Worm (Caenorhabditis elegans) whole organism, late embryonic: ENCODE results near the gene unc-39.
A peak's percentile ranks its signal among the peaks of the same experiment; 100 is the strongest.

Source experiments
- C08G9.2 ChIP-seq: sonication (generic microtip); optimal IDR thresholded peaks from 2 replicates; lab custom pipeline; 2016; ENCODE audit warnings: mild to moderate bottlenecking, missing genetic modification characterization, moderate library complexity, missing compliant biosample characterization
- C38D4.7 ChIP-seq: fragments of 200-800 bp; sonication (Bioruptor generic); optimal IDR thresholded peaks from 2 replicates; lab custom pipeline; 2018; ENCODE audit warnings: mild to moderate bottlenecking, missing genetic modification characterization, moderate library complexity, missing compliant biosample characterization
- K09A11.1 ChIP-seq: sonication (generic microtip); optimal IDR thresholded peaks from 2 replicates; lab custom pipeline; 2017; ENCODE audit warnings: antibody characterized with exemption, mild to moderate bottlenecking, missing genetic modification characterization, missing compliant biosample characterization; ENCODE audit not compliant: insufficient read depth
- ahr-1 ChIP-seq: sonication (generic microtip); optimal IDR thresholded peaks from 2 replicates; lab custom pipeline; 2016; ENCODE audit warnings: missing genetic modification characterization, missing compliant biosample characterization
- ama-1 ChIP-seq: fragments of 150-350 bp; optimal IDR thresholded peaks from 2 replicates; lab custom pipeline; 2014
- ceh-18 ChIP-seq: sonication (generic microtip); optimal IDR thresholded peaks from 2 replicates; lab custom pipeline; 2016; ENCODE audit warnings: missing genetic modification characterization, missing compliant biosample characterization
- ceh-19 ChIP-seq: fragments of 200-800 bp; sonication (Bioruptor generic); optimal IDR thresholded peaks from 2 replicates; lab custom pipeline; 2018; ENCODE audit warnings: mild to moderate bottlenecking, missing genetic modification characterization, missing compliant biosample characterization
- ceh-2 ChIP-seq: sonication (generic microtip); optimal IDR thresholded peaks from 2 replicates; lab custom pipeline; 2016; ENCODE audit warnings: missing genotype, missing genetic modification characterization, missing compliant biosample characterization
- ceh-22 ChIP-seq: sonication (generic microtip); optimal IDR thresholded peaks from 2 replicates; lab custom pipeline; 2017; ENCODE audit warnings: missing biosample characterization, missing genetic modification characterization
- ceh-24 ChIP-seq: sonication (generic microtip); optimal IDR thresholded peaks from 2 replicates; lab custom pipeline; 2016; ENCODE audit warnings: mild to moderate bottlenecking, missing genetic modification characterization, missing compliant biosample characterization
- ceh-30 ChIP-seq: fragments of 150-350 bp; optimal IDR thresholded peaks from 2 replicates; lab custom pipeline; 2014; ENCODE audit warnings: missing biosample characterization, missing genetic modification characterization
- ceh-31 ChIP-seq: sonication (generic microtip); optimal IDR thresholded peaks from 2 replicates; lab custom pipeline; 2016; ENCODE audit warnings: missing genetic modification characterization, missing compliant biosample characterization
- ceh-45 ChIP-seq: fragments of 200-800 bp; sonication (Bioruptor generic); IDR thresholded peaks from 2 replicates; pipeline ENCODE4 v1.3.6; 2022; ENCODE audit warnings: missing genetic modification reagents, missing genetic modification characterization, missing compliant biosample characterization
- ceh-6 ChIP-seq: fragments of 200-800 bp; sonication (Bioruptor generic); optimal IDR thresholded peaks from 2 replicates; lab custom pipeline; 2018; ENCODE audit warnings: mild to moderate bottlenecking, missing genetic modification characterization, missing compliant biosample characterization
- ceh-9 ChIP-seq: sonication (generic microtip); optimal IDR thresholded peaks from 2 replicates; lab custom pipeline; 2016; ENCODE audit warnings: mild to moderate bottlenecking, missing genetic modification characterization, inconsistent platforms, missing compliant biosample characterization
- che-1 ChIP-seq: sonication (generic microtip); optimal IDR thresholded peaks from 2 replicates; lab custom pipeline; 2016; ENCODE audit warnings: mild to moderate bottlenecking, missing genetic modification characterization, missing compliant biosample characterization
- dmd-4 ChIP-seq: sonication (generic microtip); optimal IDR thresholded peaks from 2 replicates; lab custom pipeline; 2016; ENCODE audit warnings: borderline replicate concordance, missing genetic modification characterization, missing compliant biosample characterization
- elt-2 ChIP-seq: sonication (generic microtip); optimal IDR thresholded peaks from 2 replicates; lab custom pipeline; 2016; ENCODE audit warnings: missing genetic modification reagents, missing genetic modification characterization, missing compliant biosample characterization
- elt-4 ChIP-seq: sonication (generic microtip); optimal IDR thresholded peaks from 2 replicates; lab custom pipeline; 2016; ENCODE audit warnings: missing genetic modification characterization, missing compliant biosample characterization
- ets-4 ChIP-seq: sonication (generic microtip); optimal IDR thresholded peaks from 2 replicates; lab custom pipeline; 2016; ENCODE audit warnings: missing genetic modification characterization, missing compliant biosample characterization
- eyg-1 ChIP-seq: sonication (generic microtip); optimal IDR thresholded peaks from 2 replicates; lab custom pipeline; 2016; ENCODE audit warnings: missing genotype, missing genetic modification characterization, missing compliant biosample characterization
- fax-1 ChIP-seq: sonication (generic microtip); optimal IDR thresholded peaks from 2 replicates; lab custom pipeline; 2016; ENCODE audit warnings: missing genotype, missing genetic modification characterization, missing compliant biosample characterization
- fkh-10 ChIP-seq: fragments of 150-350 bp; optimal IDR thresholded peaks from 2 replicates; lab custom pipeline; 2014; ENCODE audit warnings: missing biosample characterization, missing genetic modification reagents, missing genetic modification characterization
- fkh-6 ChIP-seq: sonication (generic microtip); optimal IDR thresholded peaks from 2 replicates; lab custom pipeline; 2016; ENCODE audit warnings: missing genetic modification characterization, missing compliant biosample characterization
- hlh-13 ChIP-seq: fragments of 200-800 bp; sonication (Bioruptor generic); optimal IDR thresholded peaks from 2 replicates; lab custom pipeline; 2018; ENCODE audit warnings: mild to moderate bottlenecking, missing genetic modification characterization, missing compliant biosample characterization
- hlh-15 ChIP-seq: sonication (generic microtip); optimal IDR thresholded peaks from 2 replicates; lab custom pipeline; 2016; ENCODE audit warnings: missing genetic modification characterization, missing compliant biosample characterization
- hlh-6 ChIP-seq: sonication (generic microtip); optimal IDR thresholded peaks from 2 replicates; lab custom pipeline; 2016; ENCODE audit warnings: missing genotype, missing genetic modification characterization, missing compliant biosample characterization
- hlh-8 ChIP-seq: sonication (generic microtip); optimal IDR thresholded peaks from 2 replicates; lab custom pipeline; 2016; ENCODE audit warnings: missing genotype, missing genetic modification characterization, missing compliant biosample characterization
- madf-2 ChIP-seq: sonication (generic microtip); optimal IDR thresholded peaks from 2 replicates; lab custom pipeline; 2017; ENCODE audit warnings: missing genetic modification characterization, missing compliant biosample characterization
- nfya-1 ChIP-seq: sonication (generic microtip); optimal IDR thresholded peaks from 2 replicates; lab custom pipeline; 2017; ENCODE audit warnings: missing genetic modification characterization, mild to moderate bottlenecking, missing compliant biosample characterization, antibody characterized with exemption, moderate library complexity
- nhr-11 ChIP-seq: fragments of 150-350 bp; optimal IDR thresholded peaks from 2 replicates; lab custom pipeline; 2014; ENCODE audit warnings: missing biosample characterization, missing genetic modification characterization
- nhr-232 ChIP-seq: sonication (generic microtip); optimal IDR thresholded peaks from 2 replicates; lab custom pipeline; 2016; ENCODE audit warnings: missing genetic modification characterization, missing compliant biosample characterization
- pag-3 ChIP-seq: sonication (generic microtip); optimal IDR thresholded peaks from 2 replicates; lab custom pipeline; 2016; ENCODE audit warnings: missing compliant biosample characterization, missing genetic modification characterization, borderline replicate concordance
- pax-1 ChIP-seq: fragments of 150-350 bp; optimal IDR thresholded peaks from 2 replicates; lab custom pipeline; 2014; ENCODE audit warnings: missing biosample characterization, missing genetic modification characterization
- pha-2 ChIP-seq: sonication (generic microtip); optimal IDR thresholded peaks from 2 replicates; lab custom pipeline; 2017; ENCODE audit warnings: mild to moderate bottlenecking, missing genetic modification characterization, missing compliant biosample characterization
- pha-4 ChIP-seq: fragments of 150-350 bp; optimal IDR thresholded peaks from 2 replicates; lab custom pipeline; 2018; ENCODE audit warnings: missing biosample characterization, missing genetic modification reagents, missing genetic modification characterization
- pros-1 ChIP-seq: fragments of 150-350 bp; optimal IDR thresholded peaks from 2 replicates; lab custom pipeline; 2014; ENCODE audit warnings: missing biosample characterization, missing genetic modification reagents, missing genetic modification characterization
- rnt-1 ChIP-seq: sonication (generic microtip); optimal IDR thresholded peaks from 2 replicates; lab custom pipeline; 2016; ENCODE audit warnings: missing genetic modification characterization, missing compliant biosample characterization
- sdc-2 ChIP-seq: sonication (generic microtip); optimal IDR thresholded peaks from 2 replicates; lab custom pipeline; 2016; ENCODE audit warnings: missing genotype, missing genetic modification characterization, missing compliant biosample characterization
- sox-2 ChIP-seq: fragments of 200-800 bp; sonication (Bioruptor generic); IDR thresholded peaks from 2 replicates; pipeline ENCODE4 v1.3.6; 2022; ENCODE audit warnings: missing genetic modification reagents, missing genetic modification characterization, missing compliant biosample characterization
- sox-4 ChIP-seq: sonication (generic microtip); optimal IDR thresholded peaks from 2 replicates; lab custom pipeline; 2017; ENCODE audit warnings: mild to moderate bottlenecking, missing genetic modification characterization, inconsistent platforms, missing compliant biosample characterization
- ttx-3 ChIP-seq: sonication (generic microtip); optimal IDR thresholded peaks from 2 replicates; lab custom pipeline; 2016; ENCODE audit warnings: missing genetic modification reagents, missing genetic modification characterization, missing compliant biosample characterization
- unc-3 ChIP-seq, 2 experiments: fragments of 200-800 bp in 1 of 2; sonication (Bioruptor generic) in 1 of 2; sonication (generic microtip) in 1 of 2; conservative IDR thresholded peaks in 1 of 2; optimal IDR thresholded peaks in 1 of 2; 2 replicates each; pipeline versions ENCODE4 v1.3.6 to Lab custom; 2016 to 2022; ENCODE audit warnings: missing compliant biosample characterization in 2 of 2, missing genetic modification characterization in 2 of 2, missing genetic modification reagents in 1 of 2
- unc-42 ChIP-seq: sonication (generic microtip); optimal IDR thresholded peaks from 2 replicates; lab custom pipeline; 2016; ENCODE audit warnings: missing genotype, missing genetic modification characterization, missing compliant biosample characterization
- unc-86 ChIP-seq: sonication (generic microtip); optimal IDR thresholded peaks from 2 replicates; lab custom pipeline; 2016; ENCODE audit warnings: missing genetic modification characterization, missing compliant biosample characterization
- zip-5 ChIP-seq: sonication (generic microtip); optimal IDR thresholded peaks from 2 replicates; lab custom pipeline; 2016; ENCODE audit warnings: missing genetic modification characterization, missing compliant biosample characterization

Gene unc-39

DNA sequence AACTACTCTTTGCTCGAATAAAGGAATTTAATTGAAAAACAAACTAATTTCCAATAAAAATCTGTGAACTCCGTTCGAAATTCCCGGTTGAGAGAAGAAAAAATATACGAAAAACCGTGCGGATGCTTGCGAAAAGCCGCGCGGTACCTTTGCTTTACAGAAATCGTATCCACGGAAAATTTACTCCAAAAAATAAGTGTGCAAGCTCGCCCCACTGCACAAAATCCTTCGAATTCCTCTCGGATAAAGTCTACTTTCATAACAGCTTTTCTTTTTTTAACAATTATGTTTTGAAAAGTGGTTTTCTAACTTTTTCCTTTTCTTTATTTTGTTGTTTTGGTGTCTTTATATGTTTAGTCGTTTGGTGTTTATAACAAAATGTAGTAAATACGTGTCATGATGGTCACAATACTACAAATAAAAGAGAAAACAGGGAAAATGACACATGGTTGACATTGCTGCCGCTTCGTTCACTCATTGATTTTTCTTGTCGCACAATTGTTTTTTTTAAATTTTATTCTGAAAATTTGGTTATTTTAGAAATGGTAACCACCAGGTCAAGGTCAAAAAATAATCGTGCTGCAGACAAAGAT, 25.5 kb upstream of the unc-39 start, which contains the start of gene cept-2 (continued):
- TF ChIP-seq ceh-22 (tag; lab: Kevin White, UChicago), result no peak
- peak; percentile 46 for TF ChIP-seq ets-4 (tag; lab: Kevin White, UChicago)
- peak; percentile 57 for TF ChIP-seq ahr-1 (tag; lab: Kevin White, UChicago)
- TF ChIP-seq hlh-6 (tag; lab: Kevin White, UChicago), result no peak
- peak; percentile 75 for TF ChIP-seq fax-1 (tag; lab: Kevin White, UChicago)
- TF ChIP-seq zip-5, result peak; percentile 32
- TF ChIP-seq sox-2 (GFP tag; lab: Robert Waterston, UW), result no peak
- TF ChIP-seq nhr-232, result no peak
- TF ChIP-seq ceh-6 (GFP tag; lab: Kevin White, UChicago), result no peak
- TF ChIP-seq K09A11.1, result peak; percentile 21
- no peak for TF ChIP-seq fkh-6 (tag; lab: Kevin White, UChicago)
- TF ChIP-seq ceh-45 (GFP tag; lab: Robert Waterston, UW), result no peak
- TF ChIP-seq pag-3 (tag; lab: Kevin White, UChicago), result no peak
- no peak for TF ChIP-seq dmd-4
- no peak for TF ChIP-seq hlh-13 (GFP tag; lab: Kevin White, UChicago)
- TF ChIP-seq C08G9.2 (tag; lab: Kevin White, UChicago), result peak; percentile 84
- no peak for TF ChIP-seq sox-4 (tag; lab: Kevin White, UChicago)
- no peak for TF ChIP-seq ceh-19 (GFP tag; lab: Kevin White, UChicago)
- no peak for TF ChIP-seq pha-4 (tag; lab: Kevin White, UChicago)
- TF ChIP-seq ceh-9 (tag; lab: Kevin White, UChicago), result no peak
- peak; percentile 55 for TF ChIP-seq ceh-2
- TF ChIP-seq pha-2 (tag; lab: Kevin White, UChicago), result no peak
- TF ChIP-seq unc-3 (GFP tag; conservative IDR thresholded peaks at IDR 0.05; lab: Robert Waterston, UW), result no peak
- TF ChIP-seq unc-3 (tag; optimal IDR thresholded peaks at IDR 0.05; lab: Kevin White, UChicago), result no peak
- TF ChIP-seq ttx-3 (tag; lab: Kevin White, UChicago), result no peak
- TF ChIP-seq nfya-1 (tag; lab: Kevin White, UChicago), result peak; percentile 75
- peak; percentile 58 for TF ChIP-seq hlh-8 (tag; lab: Kevin White, UChicago)
- no peak for TF ChIP-seq hlh-15 (tag; lab: Kevin White, UChicago)
- no peak for TF ChIP-seq ama-1
- TF ChIP-seq ceh-31 (tag; lab: Kevin White, UChicago), result peak; percentile 94
- TF ChIP-seq pax-1 (tag; lab: Kevin White, UChicago), result peak; percentile 75
- no peak for TF ChIP-seq elt-2 (tag; lab: Kevin White, UChicago)
- peak; percentile 44 for TF ChIP-seq madf-2 (tag; lab: Kevin White, UChicago)
- no peak for TF ChIP-seq che-1 (tag; lab: Kevin White, UChicago)
- TF ChIP-seq fkh-10 (GFP tag; lab: Kevin White, UChicago), result no peak
- TF ChIP-seq ceh-30 (tag; lab: Kevin White, UChicago), result no peak
- TF ChIP-seq ceh-18 (tag; lab: Kevin White, UChicago), result peak; percentile 77
- no peak for TF ChIP-seq ceh-24 (tag; lab: Kevin White, UChicago)
- TF ChIP-seq pros-1 (tag; lab: Kevin White, UChicago), result no peak
- peak; percentile 83 for TF ChIP-seq unc-42 (tag; lab: Kevin White, UChicago)
- no peak for TF ChIP-seq elt-4 (tag; lab: Kevin White, UChicago)
- no peak for TF ChIP-seq sdc-2 (tag; lab: Kevin White, UChicago)
- no peak for TF ChIP-seq C38D4.7
- TF ChIP-seq rnt-1 (tag; lab: Kevin White, UChicago), result peak; percentile 84
- no peak for TF ChIP-seq nhr-11 (tag; lab: Kevin White, UChicago)
- peak; percentile 59 for TF ChIP-seq unc-86 (tag; lab: Kevin White, UChicago)
- TF ChIP-seq eyg-1 (tag; lab: Kevin White, UChicago), result no peak
